Worm (Caenorhabditis elegans): ENCODE results near the gene nhr-46.

DNA sequence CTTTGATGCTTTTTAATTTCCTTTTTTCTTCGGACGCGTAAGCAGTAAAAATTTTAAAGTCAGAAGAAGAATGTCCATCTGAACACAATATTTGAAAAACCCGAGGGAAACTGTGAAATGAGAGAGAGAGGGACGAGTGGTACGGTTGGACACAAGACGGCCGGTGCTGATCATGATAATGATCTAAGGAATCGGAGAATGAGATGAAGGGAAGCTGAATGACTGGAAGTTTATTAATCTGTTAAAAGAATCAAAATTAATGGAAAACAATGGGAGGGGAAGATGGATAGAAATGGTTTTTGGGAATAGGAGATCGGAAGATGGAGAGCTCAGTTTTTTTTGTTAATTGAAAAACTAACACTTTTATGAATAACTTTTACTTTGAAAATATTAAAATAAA lies 1.0 kb upstream of the nhr-46 start:
- TF ChIP-seq cog-1 (tag; optimal IDR thresholded peaks at IDR 0.05) (no peak), flt-1 (GFP tag; IDR thresholded peaks at IDR 0.05) (no peak), ztf-23 (GFP tag; IDR thresholded peaks at IDR 0.05) (no peak), tab-1 (GFP tag; IDR thresholded peaks at IDR 0.05) (no peak), ref-1 (GFP tag; conservative IDR thresholded peaks at IDR 0.05) (no peak), klf-2 (GFP tag; conservative IDR thresholded peaks at IDR 0.05) (no peak), med-1 (GFP tag; optimal IDR thresholded peaks at IDR 0.05; ENCODE audit: insufficient read depth) (no peak), ztf-29 (GFP tag; IDR thresholded peaks at IDR 0.05) (no peak)

Data from whole organism, midembryonic.